Worm (Caenorhabditis elegans) whole organism, midembryonic: ENCODE data around the gene C34B4.2.
"Not testable (repeated sequence)": the region's sequence is repeated elsewhere in the genome, so short reads cannot be mapped to it uniquely, and the experiment has no call there.

Experiments used
- T22C8.4 ChIP-seq: fragments of 200-800 bp; sonication (Bioruptor generic); IDR thresholded peaks from 2 replicates; pipeline ENCODE4 v1.3.6; 2022; ENCODE audit warnings: missing genetic modification characterization, missing compliant biosample characterization
- cog-1 ChIP-seq: sonication (generic microtip); optimal IDR thresholded peaks from 2 replicates; lab custom pipeline; 2016; ENCODE audit warnings: missing genetic modification characterization, missing compliant biosample characterization
- flt-1 ChIP-seq: fragments of 200-800 bp; sonication (Bioruptor generic); IDR thresholded peaks from 2 replicates; pipeline ENCODE4 v1.3.6; 2022; ENCODE audit warnings: missing genetic modification characterization, missing compliant biosample characterization
- klf-2 ChIP-seq: fragments of 200-800 bp; sonication (Bioruptor generic); conservative IDR thresholded peaks from 2 replicates; pipeline ENCODE4 v1.3.6; 2022; ENCODE audit warnings: missing genetic modification reagents, missing genetic modification characterization, missing compliant biosample characterization
- med-1 ChIP-seq: sonication (generic microtip); optimal IDR thresholded peaks from 2 replicates; lab custom pipeline; 2017; ENCODE audit warnings: missing genetic modification characterization, mild to moderate bottlenecking, missing compliant biosample characterization, antibody characterized with exemption, missing genetic modification reagents; ENCODE audit not compliant: insufficient read depth
- ref-1 ChIP-seq: fragments of 200-800 bp; sonication (Bioruptor generic); conservative IDR thresholded peaks from 2 replicates; pipeline ENCODE4 v1.3.6; 2022; ENCODE audit warnings: missing genetic modification reagents, missing genetic modification characterization, missing compliant biosample characterization
- tab-1 ChIP-seq: fragments of 200-800 bp; sonication (Bioruptor generic); IDR thresholded peaks from 2 replicates; pipeline ENCODE4 v1.3.6; 2022; ENCODE audit warnings: missing genetic modification characterization, missing compliant biosample characterization
- ztf-23 ChIP-seq: fragments of 200-800 bp; sonication (Bioruptor generic); IDR thresholded peaks from 2 replicates; pipeline ENCODE4 v1.3.6; 2022; ENCODE audit warnings: missing genetic modification reagents, missing genetic modification characterization, missing compliant biosample characterization
- ztf-29 ChIP-seq: fragments of 200-800 bp; sonication (Bioruptor generic); IDR thresholded peaks from 2 replicates; pipeline ENCODE4 v1.3.6; 2022; ENCODE audit warnings: missing genetic modification reagents, missing genetic modification characterization, missing compliant biosample characterization

The C34B4.2 gene

ce11 chrV:13130439-13130840 lies 47.6 kb downstream of the C34B4.2 start:
- TF ChIP-seq ztf-23 (GFP tag; lab: Robert Waterston, UW) (0 out of 2 replicates have a peak, but pooled peaks have one; percentile 50), T22C8.4 (peak; percentile 41; the same call in 1 of the 2 replicates), ztf-29 (GFP tag; lab: Robert Waterston, UW) (no peak), klf-2 (GFP tag; lab: Robert Waterston, UW) (no peak), cog-1 (tag; lab: Kevin White, UChicago) (peak; percentile 25), med-1 (no peak), flt-1 (GFP tag; lab: Robert Waterston, UW) (no peak), tab-1 (GFP tag; lab: Robert Waterston, UW) (0 out of 2 replicates have a peak, but pooled peaks have one; percentile 48)

ce11 chrV:13131487-13131886 lies 48.6 kb downstream of the C34B4.2 start:
- TF ChIP-seq ztf-29 (GFP tag; lab: Robert Waterston, UW), result no peak
- no peak for TF ChIP-seq tab-1 (GFP tag; lab: Robert Waterston, UW)
- no peak for TF ChIP-seq ref-1 (GFP tag; lab: Robert Waterston, UW)
- no peak for TF ChIP-seq flt-1 (GFP tag; lab: Robert Waterston, UW)
- TF ChIP-seq med-1, result no peak
- no peak for TF ChIP-seq klf-2 (GFP tag; lab: Robert Waterston, UW)
- TF ChIP-seq cog-1 (tag; lab: Kevin White, UChicago), result no peak
- TF ChIP-seq ztf-23 (GFP tag; lab: Robert Waterston, UW), result no peak
- TF ChIP-seq T22C8.4, result no peak

DNA sequence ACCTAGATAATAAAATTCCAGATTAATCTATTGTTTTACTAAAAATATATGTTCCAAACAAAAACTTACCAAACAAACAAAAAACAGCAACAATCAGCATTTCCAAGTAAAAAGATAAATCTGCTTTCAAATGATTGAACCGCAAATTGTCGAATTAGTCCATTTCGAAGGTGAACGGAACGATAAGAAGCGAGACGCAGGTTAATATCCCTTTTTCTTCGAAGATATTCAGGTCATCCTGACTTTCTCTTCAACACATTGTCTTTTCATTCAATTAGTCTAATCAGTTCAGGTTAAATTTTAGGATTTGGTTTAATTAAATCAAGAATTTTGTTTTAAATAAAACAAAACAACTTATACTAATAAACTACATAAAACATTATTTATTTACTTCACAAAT lies 50.5 kb downstream of the C34B4.2 start, which contains the start of gene B0365.9:
B0365.9 (minus strand) TSS at position 186 of the 400 bp plus-strand sequence.
- no peak for TF ChIP-seq klf-2 (GFP tag; lab: Robert Waterston, UW)
- no peak for TF ChIP-seq T22C8.4
- no peak for TF ChIP-seq flt-1 (GFP tag; lab: Robert Waterston, UW)
- TF ChIP-seq cog-1 (tag; lab: Kevin White, UChicago), result no peak
- TF ChIP-seq med-1, result no peak
- no peak for TF ChIP-seq ztf-23 (GFP tag; lab: Robert Waterston, UW)
- no peak for TF ChIP-seq tab-1 (GFP tag; lab: Robert Waterston, UW)

DNA sequence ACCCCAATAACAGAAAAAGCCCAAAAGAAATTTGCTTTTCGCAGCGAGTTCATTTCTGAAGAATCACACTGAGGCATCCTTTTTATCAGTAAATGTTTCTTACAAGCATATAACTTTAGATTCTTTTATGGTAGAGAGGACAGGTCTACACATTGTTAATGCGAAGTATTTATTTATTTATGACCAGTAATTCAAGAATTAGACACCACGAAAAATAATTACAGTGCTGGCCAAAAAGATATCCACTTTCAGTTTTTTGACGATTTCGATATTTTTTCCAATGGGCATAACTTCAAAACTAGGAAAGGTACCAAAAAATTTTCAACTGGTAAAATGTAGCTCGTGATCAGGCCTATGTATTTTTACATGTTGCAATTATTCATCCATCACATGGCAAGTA lies 51.9 kb downstream of the C34B4.2 start, which contains the start of gene clec-225:
clec-225 (minus strand) TSS at position 101 of the 400 bp plus-strand sequence.
- not testable (repeated sequence) for TF ChIP-seq cog-1 (tag; lab: Kevin White, UChicago); T22C8.4; med-1

DNA sequence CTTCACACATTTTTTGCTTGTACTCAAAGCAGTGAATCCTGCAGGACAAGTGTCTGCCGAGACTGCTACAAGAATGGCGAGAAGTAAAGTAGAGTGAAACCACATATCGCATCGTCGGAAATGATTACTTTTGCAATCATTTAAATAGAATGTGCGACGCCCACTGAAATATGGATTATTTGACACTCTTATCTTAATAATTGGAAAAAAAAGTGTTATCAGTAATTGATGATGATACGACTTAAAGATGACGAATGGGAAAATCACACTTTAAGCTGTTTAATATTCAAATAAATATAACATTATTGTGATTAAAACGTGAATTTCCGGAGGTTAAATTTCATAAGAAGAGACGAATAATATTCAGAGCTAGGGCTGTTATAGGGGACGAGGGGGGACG lies 55.1 kb downstream of the C34B4.2 start, which contains the start of gene clec-41:
clec-41 (minus strand) TSS at position 147 of the 400 bp plus-strand sequence.
- TF ChIP-seq flt-1 (GFP tag; lab: Robert Waterston, UW) (no peak), klf-2 (GFP tag; lab: Robert Waterston, UW) (no peak), ref-1 (GFP tag; lab: Robert Waterston, UW) (no peak), med-1 (no peak), ztf-23 (GFP tag; lab: Robert Waterston, UW) (no peak), tab-1 (GFP tag; lab: Robert Waterston, UW) (no peak), cog-1 (tag; lab: Kevin White, UChicago) (no peak), ztf-29 (GFP tag; lab: Robert Waterston, UW) (no peak), T22C8.4 (no peak)

- no peak for TF ChIP-seq ztf-23 (GFP tag; lab: Robert Waterston, UW)
- no peak for TF ChIP-seq tab-1 (GFP tag; lab: Robert Waterston, UW)
- TF ChIP-seq klf-2 (GFP tag; lab: Robert Waterston, UW), result no peak
- no peak for TF ChIP-seq flt-1 (GFP tag; lab: Robert Waterston, UW)
- no peak for TF ChIP-seq ref-1 (GFP tag; lab: Robert Waterston, UW)
- TF ChIP-seq ztf-29 (GFP tag; lab: Robert Waterston, UW), result no peak
- no peak for TF ChIP-seq T22C8.4
- TF ChIP-seq med-1, result no peak
- no peak for TF ChIP-seq cog-1 (tag; lab: Kevin White, UChicago)
Measured at ce11 chrV:13138681-13139080, 55.8 kb downstream of the C34B4.2 start, which contains the start of gene dhc-3. Gene dhc-3, plus strand, starts transcription at chrV:13138981.
